Fruit fly (Drosophila melanogaster) whole organism: ENCODE measurements around the gene Idh3g.

Experiments used
- CG8478 ChIP-seq: fragments of >200 bp; optimal IDR thresholded peaks from 2 replicates; lab custom pipeline; 2018; ENCODE audit warnings: inconsistent platforms
- EcR ChIP-seq, 2 experiments: fragments of >200 bp; optimal IDR thresholded peaks; 2 replicates each; lab custom pipeline; 2017; ENCODE audit warnings: missing biosample characterization in 2 of 2, missing genetic modification characterization in 2 of 2, missing genetic modification reagents in 2 of 2
- pan ChIP-seq: fragments of >200 bp; optimal IDR thresholded peaks from 2 replicates; lab custom pipeline; 2017
- psq ChIP-seq: fragments of >200 bp; optimal IDR thresholded peaks from 2 replicates; lab custom pipeline; 2017
- usp ChIP-seq: fragments of >200 bp; optimal IDR thresholded peaks from 2 replicates; lab custom pipeline; 2017; ENCODE audit warnings: missing biosample characterization, missing genetic modification characterization, mixed read lengths

- TF ChIP-seq CG8478 (lab: Kevin White, UChicago): no peak
- no peak for TF ChIP-seq EcR (GFP tag; optimal IDR thresholded peaks at IDR 0.05; lab: Kevin White, UChicago)
- no peak for TF ChIP-seq psq (lab: Kevin White, UChicago)
- no peak for TF ChIP-seq pan (lab: Kevin White, UChicago)
- TF ChIP-seq usp (GFP tag; lab: Kevin White, UChicago): no peak
Observed at dm6 chr3R:25662358-25662757, 18.3 kb upstream of the Idh3g start.
